Worm (Caenorhabditis elegans): ENCODE results near the gene T25E12.6.

ce11 chrV:16725955-16726354 is 16.3 kb upstream of the T25E12.6 start:
- no peak for TF ChIP-seq egl-27 (tag; optimal IDR thresholded peaks at IDR 0.05)
- TF ChIP-seq irx-1 (tag; optimal IDR thresholded peaks at IDR 0.05) = no peak
- no peak for TF ChIP-seq nhr-47 (tag; optimal IDR thresholded peaks at IDR 0.05)
- TF ChIP-seq mdl-1 (tag; optimal IDR thresholded peaks at IDR 0.05) = no peak
- TF ChIP-seq nhr-12 (tag; optimal IDR thresholded peaks at IDR 0.05) = no peak
- no peak for TF ChIP-seq lsy-2 (tag; optimal IDR thresholded peaks at IDR 0.05)
- no peak for TF ChIP-seq C34B4.2 (tag; optimal IDR thresholded peaks at IDR 0.05)

Measured in whole organism, L1 larva.